Worm (Caenorhabditis elegans): ENCODE data around the gene F29G6.1.

DNA sequence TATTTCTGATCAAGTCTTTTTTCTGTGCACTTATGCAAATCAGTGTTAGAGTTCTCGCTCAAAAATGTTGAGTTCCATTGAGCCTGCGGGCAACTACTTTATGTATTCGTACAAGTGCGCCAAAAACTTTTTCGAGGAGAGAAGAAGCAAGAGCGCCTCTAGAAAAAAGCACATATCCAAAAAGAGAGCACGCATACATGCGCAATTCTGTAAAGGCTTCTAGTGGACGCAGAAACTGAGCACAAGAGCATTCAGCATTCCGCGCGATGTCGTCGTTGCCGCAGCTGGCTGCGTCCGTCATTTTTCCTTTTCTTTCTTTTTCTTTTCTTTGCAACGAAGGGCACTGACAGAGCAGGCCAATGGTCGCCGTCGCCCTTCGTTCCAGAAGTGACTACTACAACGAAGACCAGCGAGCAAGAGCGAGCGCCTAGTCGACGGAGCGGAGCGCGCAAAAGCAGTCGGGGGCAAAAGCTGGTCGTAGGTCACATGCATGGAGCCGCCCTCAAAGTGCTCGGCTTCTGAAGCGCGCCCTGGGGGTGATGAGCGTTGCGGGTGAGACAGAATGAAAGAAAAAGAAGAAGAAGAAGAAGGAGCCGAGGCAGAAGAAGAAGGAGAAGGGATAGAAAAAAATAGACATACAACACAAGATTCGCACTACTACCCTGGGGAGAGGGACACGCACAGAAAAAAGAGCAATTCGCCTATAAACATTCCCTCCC, 29.0 kb upstream of the F29G6.1 start:
- TF ChIP-seq ama-1 (optimal IDR thresholded peaks at IDR 0.05) (no peak), ets-7 (tag; optimal IDR thresholded peaks at IDR 0.05) (no peak), ceh-36 (tag; optimal IDR thresholded peaks at IDR 0.05) (no peak), aly-1 (tag; optimal IDR thresholded peaks at IDR 0.05) (peak; percentile 42), pes-1 (GFP tag; IDR thresholded peaks at IDR 0.05) (no peak), flt-1 (GFP tag; IDR thresholded peaks at IDR 0.05) (no peak), tbx-11 (GFP tag; IDR thresholded peaks at IDR 0.05) (no peak), ceh-13 (GFP tag; optimal IDR thresholded peaks at IDR 0.05) (no peak), tra-4 (tag; optimal IDR thresholded peaks at IDR 0.05) (no peak), tbx-37 (GFP tag; conservative IDR thresholded peaks at IDR 0.05) (no peak), hmbx-1 (tag; optimal IDR thresholded peaks at IDR 0.05) (no peak), B0310.2 (tag; optimal IDR thresholded peaks at IDR 0.05) (no peak)

Measured in whole organism, early embryonic.